Worm (Caenorhabditis elegans) whole organism, L2 larva: ENCODE measurements around the gene dhs-28.

Experiments
- C34F6.9 ChIP-seq: fragments of 150-350 bp; optimal IDR thresholded peaks from 2 replicates; lab custom pipeline; 2014; ENCODE audit warnings: missing biosample characterization, missing genetic modification characterization
- F13H6.1 ChIP-seq: sonication (generic microtip); optimal IDR thresholded peaks from 2 replicates; lab custom pipeline; 2016; ENCODE audit warnings: missing genetic modification characterization, missing compliant biosample characterization
- R02D3.7 ChIP-seq: fragments of 150-350 bp; optimal IDR thresholded peaks from 2 replicates; lab custom pipeline; 2014; ENCODE audit warnings: missing biosample characterization, missing genetic modification characterization
- Y55F3AM.14 ChIP-seq: fragments of 200-800 bp; sonication (Bioruptor generic); optimal IDR thresholded peaks from 2 replicates; lab custom pipeline; 2018; ENCODE audit warnings: mild to moderate bottlenecking, missing genetic modification characterization, missing compliant biosample characterization
- ZK546.5 ChIP-seq: sonication (generic microtip); optimal IDR thresholded peaks from 2 replicates; lab custom pipeline; 2017; ENCODE audit warnings: missing biosample characterization, missing genetic modification characterization
- aly-2 ChIP-seq: fragments of 150-350 bp; optimal IDR thresholded peaks from 2 replicates; lab custom pipeline; 2014; ENCODE audit warnings: missing biosample characterization, missing genetic modification characterization
- blmp-1 ChIP-seq: sonication (generic microtip); optimal IDR thresholded peaks from 2 replicates; lab custom pipeline; 2017; ENCODE audit warnings: missing genetic modification characterization, mild to moderate bottlenecking, missing compliant biosample characterization, antibody characterized with exemption, moderate library complexity; ENCODE audit not compliant: insufficient read depth
- ceh-82 ChIP-seq: fragments of 150-350 bp; optimal IDR thresholded peaks from 2 replicates; lab custom pipeline; 2014; ENCODE audit warnings: missing biosample characterization, missing genetic modification characterization
- crh-2 ChIP-seq: sonication (generic microtip); optimal IDR thresholded peaks from 2 replicates; lab custom pipeline; 2017; ENCODE audit warnings: missing biosample characterization, missing genetic modification characterization
- elt-1 ChIP-seq: fragments of 150-350 bp; optimal IDR thresholded peaks from 2 replicates; lab custom pipeline; 2014; ENCODE audit warnings: missing biosample characterization, missing genetic modification characterization
- fos-1 ChIP-seq: fragments of 150-350 bp; optimal IDR thresholded peaks from 2 replicates; lab custom pipeline; 2014; ENCODE audit warnings: missing biosample characterization, missing genetic modification characterization
- lin-11 ChIP-seq: fragments of 150-350 bp; sonication (generic microtip); optimal IDR thresholded peaks from 2 replicates; lab custom pipeline; 2014; ENCODE audit warnings: missing biosample characterization, missing genetic modification characterization, inconsistent platforms, mixed read lengths
- lin-13 ChIP-seq: fragments of 150-350 bp; optimal IDR thresholded peaks from 2 replicates; lab custom pipeline; 2014; ENCODE audit warnings: missing biosample characterization, missing genetic modification reagents, missing genetic modification characterization
- lin-39 ChIP-seq: fragments of 150-350 bp; optimal IDR thresholded peaks from 2 replicates; lab custom pipeline; 2014; ENCODE audit warnings: missing biosample characterization, missing genetic modification reagents, missing genetic modification characterization
- lsy-2 ChIP-seq, 2 experiments: fragments of 150-350 bp in 1 of 2; sonication (generic microtip) in 1 of 2; optimal IDR thresholded peaks; 2 replicates each; lab custom pipeline; 2014 to 2017; ENCODE audit warnings: missing biosample characterization in 2 of 2, missing genetic modification characterization in 2 of 2
- mab-5 ChIP-seq: fragments of 150-350 bp; optimal IDR thresholded peaks from 2 replicates; lab custom pipeline; 2014; ENCODE audit warnings: missing biosample characterization, missing genetic modification characterization
- mbf-1 ChIP-seq: sonication (generic microtip); optimal IDR thresholded peaks from 2 replicates; lab custom pipeline; 2017; ENCODE audit warnings: missing biosample characterization, missing genetic modification characterization
- mdl-1 ChIP-seq, 2 experiments: fragments of 150-350 bp in 1 of 2; sonication (generic microtip) in 1 of 2; optimal IDR thresholded peaks; 2 replicates each; lab custom pipeline; 2017; ENCODE audit warnings: missing biosample characterization in 2 of 2, missing genetic modification characterization in 2 of 2
- nhr-129 ChIP-seq: fragments of 150-350 bp; optimal IDR thresholded peaks from 2 replicates; lab custom pipeline; 2014; ENCODE audit warnings: missing biosample characterization, missing genetic modification characterization
- nhr-237 ChIP-seq: fragments of 150-350 bp; optimal IDR thresholded peaks from 2 replicates; lab custom pipeline; 2014; ENCODE audit warnings: missing biosample characterization, missing genetic modification characterization
- nhr-25 ChIP-seq: fragments of 150-350 bp; sonication (generic microtip); optimal IDR thresholded peaks from 3 replicates; lab custom pipeline; 2014; ENCODE audit warnings: missing biosample characterization, missing genetic modification characterization
- nhr-6 ChIP-seq: fragments of 150-350 bp; optimal IDR thresholded peaks from 2 replicates; lab custom pipeline; 2014; ENCODE audit warnings: missing biosample characterization, missing genetic modification characterization
- nhr-77 ChIP-seq: fragments of 150-350 bp; optimal IDR thresholded peaks from 2 replicates; lab custom pipeline; 2014; ENCODE audit warnings: missing biosample characterization, missing genetic modification characterization
- sem-4 ChIP-seq: fragments of 150-350 bp; optimal IDR thresholded peaks from 2 replicates; lab custom pipeline; 2014; ENCODE audit warnings: missing biosample characterization, missing genetic modification reagents, missing genetic modification characterization
- skn-1 ChIP-seq: sonication (generic microtip); optimal IDR thresholded peaks from 2 replicates; lab custom pipeline; 2017; ENCODE audit warnings: missing biosample characterization, missing genetic modification characterization
- sma-9 ChIP-seq, 2 experiments: fragments of 150-350 bp in 1 of 2; sonication (generic microtip) in 1 of 2; optimal IDR thresholded peaks; 2 replicates each; lab custom pipeline; 2014 to 2016; ENCODE audit warnings: missing genetic modification characterization in 2 of 2, mild to moderate bottlenecking in 1 of 2, missing biosample characterization in 1 of 2, missing compliant biosample characterization in 1 of 2, missing genetic modification reagents in 1 of 2, moderate library complexity in 1 of 2
- snpc-4 ChIP-seq: fragments of 150-350 bp; optimal IDR thresholded peaks from 2 replicates; lab custom pipeline; 2014; ENCODE audit warnings: missing biosample characterization, missing genetic modification characterization
- unc-39 ChIP-seq: fragments of 150-350 bp; optimal IDR thresholded peaks from 2 replicates; lab custom pipeline; 2014; ENCODE audit warnings: missing biosample characterization, missing genetic modification characterization
- ztf-11 ChIP-seq: sonication (generic microtip); optimal IDR thresholded peaks from 2 replicates; lab custom pipeline; 2017; ENCODE audit warnings: missing biosample characterization, missing genetic modification characterization
- ztf-4 ChIP-seq: fragments of 150-350 bp; optimal IDR thresholded peaks from 2 replicates; lab custom pipeline; 2014; ENCODE audit warnings: missing biosample characterization, missing genetic modification characterization

dhs-28 gene

ce11 chrX:6819135-6819534 is 897 bp downstream of the dhs-28 start:
- no peak for TF ChIP-seq Y55F3AM.14 (GFP tag; lab: Kevin White, UChicago)
- no peak for TF ChIP-seq mdl-1 (tag; optimal IDR thresholded peaks at IDR 0.05; lab: Kevin White, UChicago)
- no peak for TF ChIP-seq blmp-1 (tag; lab: Kevin White, UChicago)
- TF ChIP-seq sma-9 (GFP tag; optimal IDR thresholded peaks at IDR 0.05; lab: Kevin White, UChicago), result no peak
- TF ChIP-seq sma-9 (tag; optimal IDR thresholded peaks at IDR 0.05; lab: Kevin White, UChicago), result no peak

ce11 chrX:6819633-6820032 is 1.4 kb downstream of the dhs-28 start:
- TF ChIP-seq fos-1 (peak; percentile 57), snpc-4 (tag; lab: Kevin White, UChicago) (no peak)

ce11 chrX:6822552-6822951 is 4.3 kb downstream of the dhs-28 start:
- TF ChIP-seq nhr-129 (tag; lab: Kevin White, UChicago), result peak; percentile 27
- peak; percentile 21 for TF ChIP-seq sma-9 (GFP tag; optimal IDR thresholded peaks at IDR 0.05; lab: Kevin White, UChicago)
- TF ChIP-seq sma-9 (tag; optimal IDR thresholded peaks at IDR 0.05; lab: Kevin White, UChicago), result no peak
- peak; percentile 18 for TF ChIP-seq F13H6.1 (tag; lab: Kevin White, UChicago)
- no peak for TF ChIP-seq nhr-77 (tag; lab: Kevin White, UChicago)
- TF ChIP-seq, all 48 proteins: peak for 3

ce11 chrX:6823218-6823979 is 5.2 kb downstream of the dhs-28 start, which contains the start of gene gei-15:
Gene gei-15, minus strand, starts transcription at chrX:6823268.
- TF ChIP-seq F13H6.1 (tag; lab: Kevin White, UChicago) (peak; percentile 29), elt-1 (tag; lab: Kevin White, UChicago) (no peak), nhr-129 (tag; lab: Kevin White, UChicago) (peak; percentile 25), sma-9 (GFP tag; optimal IDR thresholded peaks at IDR 0.05; lab: Kevin White, UChicago) (peak; percentile 30), sma-9 (tag; optimal IDR thresholded peaks at IDR 0.05; lab: Kevin White, UChicago) (no peak)

ce11 chrX:6825840-6826239 is 7.6 kb downstream of the dhs-28 start, which contains the start of gene F41B4.1:
Gene F41B4.1, minus strand, starts transcription at chrX:6825862.
- TF ChIP-seq ZK546.5 (no peak), lin-13 (GFP tag; lab: Kevin White, UChicago) (no peak), sma-9 (GFP tag; optimal IDR thresholded peaks at IDR 0.05; lab: Kevin White, UChicago) (peak; percentile 59), sma-9 (tag; optimal IDR thresholded peaks at IDR 0.05; lab: Kevin White, UChicago) (no peak), lin-11 (no peak), nhr-129 (tag; lab: Kevin White, UChicago) (peak; percentile 53), ztf-11 (no peak), lsy-2 (tag; optimal IDR thresholded peaks at IDR 0.05; lab: Kevin White, UChicago) (peak in 1 of 2 experiments; percentile 57), crh-2 (no peak), C34F6.9 (tag; lab: Kevin White, UChicago) (peak; percentile 33), R02D3.7 (tag; lab: Kevin White, UChicago) (no peak), F13H6.1 (tag; lab: Kevin White, UChicago) (peak; percentile 70), sem-4 (tag; lab: Kevin White, UChicago) (no peak), nhr-237 (no peak), lin-39 (tag; lab: Kevin White, UChicago) (no peak), mab-5 (tag; lab: Kevin White, UChicago) (no peak), nhr-77 (tag; lab: Kevin White, UChicago) (no peak), nhr-6 (tag; lab: Kevin White, UChicago) (no peak), ztf-4 (tag; lab: Kevin White, UChicago) (peak; percentile 21), skn-1 (tag; lab: Kevin White, UChicago) (no peak), ceh-82 (tag; lab: Kevin White, UChicago) (no peak), unc-39 (tag; lab: Kevin White, UChicago) (no peak), mbf-1 (tag; lab: Kevin White, UChicago) (no peak), nhr-25 (tag; lab: Kevin White, UChicago) (no peak), aly-2 (tag; lab: Kevin White, UChicago) (no peak)
- TF ChIP-seq, all 48 proteins: peak for 6
